Worm (Caenorhabditis elegans): ENCODE data around the gene T21C9.6.

Gene T21C9.6

DNA sequence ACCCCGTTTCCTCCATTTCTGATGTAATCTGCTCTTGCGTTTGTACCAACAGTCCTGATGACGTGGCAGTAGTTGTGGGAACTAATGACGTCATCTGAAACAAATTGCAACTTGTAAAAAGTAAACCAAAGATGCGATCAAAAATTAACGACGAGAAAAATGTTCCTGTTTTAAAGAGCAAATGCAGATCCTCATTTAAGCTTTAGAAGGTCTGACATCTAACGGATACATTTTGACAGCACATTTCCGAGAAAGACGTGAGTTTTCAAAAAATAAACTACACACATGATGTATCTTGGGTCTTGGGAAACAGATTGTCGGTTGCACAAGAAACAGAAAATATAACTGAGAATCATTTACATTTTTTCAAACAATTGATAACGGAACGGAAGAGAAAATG lies 33.8 kb downstream of the T21C9.6 start, which contains the start of gene H09F14.1:
Gene H09F14.1 (minus strand): TSS at position 101 of the 400 bp plus-strand sequence.
- TF ChIP-seq C17E4.6 (GFP tag; IDR thresholded peaks at IDR 0.05), result no peak
- TF ChIP-seq egrh-3 (GFP tag; IDR thresholded peaks at IDR 0.05), result no peak
- no peak for TF ChIP-seq F23B12.7 (tag; optimal IDR thresholded peaks at IDR 0.05; ENCODE audit: insufficient read depth)
- no peak for TF ChIP-seq hlh-12 (tag; optimal IDR thresholded peaks at IDR 0.05)
- no peak for TF ChIP-seq nhr-27 (tag; optimal IDR thresholded peaks at IDR 0.05)
- no peak for TF ChIP-seq nhr-80 (tag; optimal IDR thresholded peaks at IDR 0.05)

ce11 chrV:10630497-10630896 lies 48.8 kb downstream of the T21C9.6 start:
- TF ChIP-seq ceh-58 (GFP tag; IDR thresholded peaks at IDR 0.05), result no peak

DNA sequence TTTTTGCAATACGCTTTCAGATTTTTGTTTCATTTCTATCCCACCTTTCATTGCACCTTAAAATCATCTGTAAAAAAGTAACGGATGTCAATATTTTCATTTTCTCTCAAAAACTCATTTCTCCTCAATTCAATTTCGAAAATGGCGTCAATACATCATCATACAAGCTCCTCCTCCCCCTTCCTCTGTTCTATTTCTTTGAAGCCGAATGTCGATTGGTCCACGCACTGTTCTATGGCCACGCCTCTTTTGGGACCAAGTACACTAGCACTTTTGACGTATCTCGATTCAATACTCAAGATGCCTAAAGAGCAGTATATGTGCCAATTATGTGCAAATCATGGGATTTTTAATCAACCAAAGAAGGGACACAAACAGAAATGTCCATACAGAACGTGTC lies 51.1 kb downstream of the T21C9.6 start, which contains the start of gene mab-23:
Gene mab-23 (plus strand): TSS at position 301 of the 400 bp plus-strand sequence.
- no peak for TF ChIP-seq zfh-2 (GFP tag; conservative IDR thresholded peaks at IDR 0.05)
- no peak for TF ChIP-seq lag-1 (GFP tag; IDR thresholded peaks at IDR 0.05)
- no peak for TF ChIP-seq let-607 (tag; optimal IDR thresholded peaks at IDR 0.05)
- TF ChIP-seq tbp1 (GFP tag; optimal IDR thresholded peaks at IDR 0.05), result no peak
- no peak for TF ChIP-seq egl-44 (GFP tag; IDR thresholded peaks at IDR 0.05)
- no peak for TF ChIP-seq him-1 (tag; optimal IDR thresholded peaks at IDR 0.05)
- no peak for TF ChIP-seq madf-10 (tag; optimal IDR thresholded peaks at IDR 0.05)
- no peak for TF ChIP-seq lin-26 (GFP tag; IDR thresholded peaks at IDR 0.05)
- no peak for TF ChIP-seq lsy-27 (tag; optimal IDR thresholded peaks at IDR 0.05; ENCODE audit: borderline replicate concordance, insufficient read depth)
- no peak for TF ChIP-seq mes-4 (tag; optimal IDR thresholded peaks at IDR 0.05)
- TF ChIP-seq dpl-1 (GFP tag; optimal IDR thresholded peaks at IDR 0.05), result no peak
- TF ChIP-seq Y95B8A.8 (GFP tag; IDR thresholded peaks at IDR 0.05), result no peak
- no peak for TF ChIP-seq B0019.2 (GFP tag; conservative IDR thresholded peaks at IDR 0.05)
- TF ChIP-seq F37B4.10 (GFP tag; IDR thresholded peaks at IDR 0.05), result no peak
- no peak for TF ChIP-seq mcd-1 (GFP tag; IDR thresholded peaks at IDR 0.05)
- no peak for TF ChIP-seq let-526 (GFP tag; IDR thresholded peaks at IDR 0.05)
- no peak for TF ChIP-seq hrde-1 (tag; optimal IDR thresholded peaks at IDR 0.05; ENCODE audit: borderline replicate concordance)
- no peak for TF ChIP-seq T26A5.8 (tag; optimal IDR thresholded peaks at IDR 0.05)
- no peak for TF ChIP-seq snpc-1.1 (tag; optimal IDR thresholded peaks at IDR 0.05; ENCODE audit: insufficient read depth)

- no peak for TF ChIP-seq F22D6.2 (tag; optimal IDR thresholded peaks at IDR 0.05)
- TF ChIP-seq cebp-1 (GFP tag; IDR thresholded peaks at IDR 0.05), result no peak
- TF ChIP-seq cebp-1 (tag; optimal IDR thresholded peaks at IDR 0.05), result no peak
- TF ChIP-seq lin-54 (GFP tag; optimal IDR thresholded peaks at IDR 0.05), result no peak
- TF ChIP-seq him-1 (tag; optimal IDR thresholded peaks at IDR 0.05), result no peak
- no peak for TF ChIP-seq ama-1 (optimal IDR thresholded peaks at IDR 0.05)
- no peak for TF ChIP-seq ama-1 (GFP tag; optimal IDR thresholded peaks at IDR 0.05)
- no peak for TF ChIP-seq ekl-4 (GFP tag; IDR thresholded peaks at IDR 0.05)
- no peak for TF ChIP-seq Y56A3A.18 (GFP tag; IDR thresholded peaks at IDR 0.05)
- no peak for TF ChIP-seq Y53G8AR.9 (GFP tag; conservative IDR thresholded peaks at IDR 0.05)
- TF ChIP-seq ztf-18 (tag; optimal IDR thresholded peaks at IDR 0.05), result no peak
- TF ChIP-seq F39B2.1 (GFP tag; IDR thresholded peaks at IDR 0.05), result no peak
- TF ChIP-seq T26A5.8 (tag; optimal IDR thresholded peaks at IDR 0.05), result no peak
Observed at ce11 chrV:10635722-10636121, 54.0 kb downstream of the T21C9.6 start, which contains the start of gene kvs-2. Gene kvs-2, plus strand, starts transcription at chrV:10636022.
